Fruit fly (Drosophila melanogaster) whole organism, embryonic: Measurements from ENCODE around the gene Hs6st.

Experiments used
- Atf6 ChIP-seq: fragments of 200-800 bp; sonication (Bioruptor generic); IDR thresholded peaks from 2 replicates; pipeline ENCODE4 v1.3.6; 2022; ENCODE audit warnings: missing biosample characterization, missing genetic modification characterization
- CG10147 ChIP-seq: fragments of 200-800 bp; sonication (Bioruptor generic); optimal IDR thresholded peaks from 2 replicates; lab custom pipeline; 2019; ENCODE audit warnings: missing biosample characterization, mild to moderate bottlenecking, missing genetic modification characterization, moderate library complexity
- CG10366 ChIP-seq: fragments of 200-800 bp; sonication (Bioruptor generic); IDR thresholded peaks from 2 replicates; pipeline ENCODE4 v1.3.6; 2022; ENCODE audit warnings: missing biosample characterization, missing genetic modification characterization
- CG11085 ChIP-seq: fragments of 200-800 bp; sonication (Bioruptor generic); IDR thresholded peaks from 2 replicates; pipeline ENCODE4 v1.3.6; 2022; ENCODE audit warnings: missing biosample characterization, missing genetic modification characterization
- CG11456 ChIP-seq: fragments of 200-800 bp; sonication (Bioruptor generic); IDR thresholded peaks from 3 replicates; pipeline ENCODE4 v1.3.6; 2022; ENCODE audit warnings: missing biosample characterization, missing genetic modification characterization
- CG11504 ChIP-seq: fragments of 200-800 bp; sonication (Bioruptor generic); optimal IDR thresholded peaks from 3 replicates; lab custom pipeline; 2019; ENCODE audit warnings: missing biosample characterization, mild to moderate bottlenecking, missing genetic modification characterization, moderate library complexity
- CG12744 ChIP-seq: fragments of 200-800 bp; sonication (Bioruptor generic); optimal IDR thresholded peaks from 2 replicates; lab custom pipeline; 2016; ENCODE audit warnings: missing biosample characterization, missing genetic modification characterization
- CG12942 ChIP-seq: fragments of 200-800 bp; sonication (Bioruptor generic); optimal IDR thresholded peaks from 3 replicates; lab custom pipeline; 2016; ENCODE audit warnings: missing biosample characterization, missing genetic modification characterization
- CG13287 ChIP-seq: fragments of 200-800 bp; sonication (Bioruptor generic); IDR thresholded peaks from 2 replicates; pipeline ENCODE4 v1.3.6; 2022; ENCODE audit warnings: missing biosample characterization, missing genetic modification characterization; ENCODE audit not compliant: partially characterized antibody
- CG13424 ChIP-seq: fragments of 200-800 bp; sonication (Bioruptor generic); optimal IDR thresholded peaks from 2 replicates; lab custom pipeline; 2019; ENCODE audit warnings: missing biosample characterization, mild to moderate bottlenecking, missing genetic modification characterization, moderate library complexity
- CG15269 ChIP-seq: fragments of 200-800 bp; sonication (Bioruptor generic); optimal IDR thresholded peaks from 2 replicates; lab custom pipeline; 2018; ENCODE audit warnings: missing biosample characterization, mild to moderate bottlenecking, missing genetic modification characterization, moderate library complexity
- CG1647 ChIP-seq: fragments of 200-800 bp; sonication (Bioruptor generic); optimal IDR thresholded peaks from 3 replicates; lab custom pipeline; 2016; ENCODE audit warnings: missing biosample characterization, missing genetic modification characterization
- CG18011 ChIP-seq: fragments of 200-800 bp; sonication (Bioruptor generic); optimal IDR thresholded peaks from 2 replicates; lab custom pipeline; 2017; ENCODE audit warnings: missing biosample characterization, missing genetic modification characterization, mild to moderate bottlenecking, moderate library complexity, missing genotype
- CG30403 ChIP-seq: fragments of 200-800 bp; sonication (Bioruptor generic); optimal IDR thresholded peaks from 3 replicates; lab custom pipeline; 2016; ENCODE audit warnings: missing biosample characterization, missing genetic modification characterization
- CG31388 ChIP-seq: fragments of 200-800 bp; sonication (Bioruptor generic); optimal IDR thresholded peaks from 2 replicates; lab custom pipeline; 2016; ENCODE audit warnings: missing biosample characterization, missing genetic modification characterization
- CG4707 ChIP-seq: fragments of 200-800 bp; sonication (Bioruptor generic); optimal IDR thresholded peaks from 2 replicates; lab custom pipeline; 2018; ENCODE audit warnings: missing biosample characterization, mild to moderate bottlenecking, missing genetic modification characterization, moderate library complexity
- CG6654 ChIP-seq: fragments of 200-800 bp; sonication (Bioruptor generic); optimal IDR thresholded peaks from 2 replicates; lab custom pipeline; 2017; ENCODE audit warnings: missing biosample characterization, mild to moderate bottlenecking, missing genetic modification characterization
- CG6791 ChIP-seq: fragments of 200-800 bp; sonication (Bioruptor generic); IDR thresholded peaks from 3 replicates; pipeline ENCODE4 v1.3.6; 2022; ENCODE audit warnings: missing biosample characterization, missing genetic modification characterization; ENCODE audit not compliant: partially characterized antibody
- CG8478 ChIP-seq: fragments of >200 bp; optimal IDR thresholded peaks from 2 replicates; lab custom pipeline; 2018
- CG9727 ChIP-seq: fragments of 200-800 bp; sonication (Bioruptor generic); optimal IDR thresholded peaks from 3 replicates; lab custom pipeline; 2017; ENCODE audit warnings: missing biosample characterization, mild to moderate bottlenecking, missing genetic modification characterization
- CkIIα-i1 ChIP-seq: fragments of 200-800 bp; sonication (Bioruptor generic); IDR thresholded peaks from 2 replicates; pipeline ENCODE4 v1.3.6; 2022; ENCODE audit warnings: missing biosample characterization, missing genetic modification characterization
- CrebB ChIP-seq: fragments of 200-800 bp; sonication (Bioruptor generic); optimal IDR thresholded peaks from 3 replicates; lab custom pipeline; 2018; ENCODE audit warnings: missing biosample characterization, mild to moderate bottlenecking, missing genetic modification characterization
- Doc3 ChIP-seq: fragments of 200-800 bp; sonication (Bioruptor generic); IDR thresholded peaks from 3 replicates; pipeline ENCODE4 v1.3.6; 2022; ENCODE audit warnings: missing biosample characterization, missing genetic modification characterization; ENCODE audit not compliant: partially characterized antibody
- Dp ChIP-seq: fragments of 200-800 bp; sonication (Bioruptor generic); optimal IDR thresholded peaks from 2 replicates; lab custom pipeline; 2018; ENCODE audit warnings: missing biosample characterization, mild to moderate bottlenecking, missing genetic modification characterization, moderate library complexity
- Gsc ChIP-seq: fragments of 200-800 bp; sonication (Bioruptor generic); IDR thresholded peaks from 2 replicates; pipeline ENCODE4 v1.3.6; 2022; ENCODE audit warnings: missing biosample characterization, missing genetic modification characterization
- HmgD ChIP-seq: fragments of 200-800 bp; sonication (Bioruptor generic); optimal IDR thresholded peaks from 3 replicates; lab custom pipeline; 2016; ENCODE audit warnings: missing biosample characterization, missing genetic modification characterization
- Hr78 ChIP-seq, 2 experiments: fragments of 200-800 bp in 1 of 2; fragments of >200 bp in 1 of 2; sonication (Bioruptor generic) in 1 of 2; optimal IDR thresholded peaks; 2 replicates each; lab custom pipeline; 2017 to 2019; ENCODE audit warnings: missing biosample characterization in 2 of 2, missing genetic modification characterization in 2 of 2, mild to moderate bottlenecking in 1 of 2, moderate library complexity in 1 of 2
- Jarid2 ChIP-seq: fragments of 200-800 bp; sonication (Bioruptor generic); optimal IDR thresholded peaks from 3 replicates; lab custom pipeline; 2017; ENCODE audit warnings: mild to moderate bottlenecking, missing biosample characterization, missing genetic modification reagents, missing genetic modification characterization
- Mrtf ChIP-seq: fragments of 200-800 bp; sonication (Bioruptor generic); IDR thresholded peaks from 3 replicates; pipeline ENCODE4 v1.3.6; 2022; ENCODE audit warnings: missing biosample characterization, missing genetic modification characterization
- NFAT ChIP-seq: fragments of 200-800 bp; sonication (Bioruptor generic); IDR thresholded peaks from 2 replicates; pipeline ENCODE4 v1.3.6; 2022; ENCODE audit warnings: missing biosample characterization, missing genetic modification characterization
- Pdp1 ChIP-seq, 2 experiments: fragments of 200-800 bp; sonication (Bioruptor generic); optimal IDR thresholded peaks; 3 replicates each; lab custom pipeline; 2016; ENCODE audit warnings: missing biosample characterization in 2 of 2, missing genetic modification characterization in 2 of 2, mild to moderate bottlenecking in 1 of 2, moderate library complexity in 1 of 2
- Vsx1 ChIP-seq: fragments of 200-800 bp; sonication (Bioruptor generic); optimal IDR thresholded peaks from 2 replicates; lab custom pipeline; 2017; ENCODE audit warnings: missing biosample characterization, mild to moderate bottlenecking, missing genetic modification characterization, missing genetic modification reagents
- abd-A ChIP-seq: fragments of 200-800 bp; sonication (Bioruptor generic); optimal IDR thresholded peaks from 3 replicates; lab custom pipeline; 2019; ENCODE audit warnings: missing biosample characterization, mild to moderate bottlenecking, missing genetic modification characterization, moderate library complexity
- dati ChIP-seq: fragments of 200-800 bp; sonication (Bioruptor generic); IDR thresholded peaks from 2 replicates; pipeline ENCODE4 v1.3.6; 2022; ENCODE audit warnings: missing biosample characterization, missing genetic modification characterization
- emc ChIP-seq: fragments of 200-800 bp; sonication (Bioruptor generic); optimal IDR thresholded peaks from 2 replicates; lab custom pipeline; 2016; ENCODE audit warnings: missing biosample characterization, missing genetic modification characterization
- ewg ChIP-seq: fragments of 200-800 bp; sonication (Bioruptor generic); optimal IDR thresholded peaks from 3 replicates; lab custom pipeline; 2017; ENCODE audit warnings: mild to moderate bottlenecking, missing biosample characterization, missing genetic modification reagents, missing genetic modification characterization
- fd3F ChIP-seq: fragments of 200-800 bp; sonication (Bioruptor generic); optimal IDR thresholded peaks from 2 replicates; lab custom pipeline; 2018; ENCODE audit warnings: missing biosample characterization, mild to moderate bottlenecking, missing genetic modification characterization, moderate library complexity
- fru ChIP-seq: fragments of >200 bp; optimal IDR thresholded peaks from 2 replicates; lab custom pipeline; 2017
- gfzf ChIP-seq: fragments of 200-800 bp; sonication (Bioruptor generic); optimal IDR thresholded peaks from 2 replicates; lab custom pipeline; 2016; ENCODE audit warnings: missing biosample characterization, mild to moderate bottlenecking, missing genetic modification characterization, moderate library complexity
- grau ChIP-seq: fragments of 200-800 bp; optimal IDR thresholded peaks from 3 replicates; lab custom pipeline; 2019; ENCODE audit warnings: missing biosample characterization, mild to moderate bottlenecking, missing genetic modification characterization, moderate library complexity
- mld ChIP-seq: fragments of 200-800 bp; sonication (Bioruptor generic); IDR thresholded peaks from 3 replicates; pipeline ENCODE4 v1.3.6; 2022; ENCODE audit warnings: missing biosample characterization, missing genetic modification characterization; ENCODE audit not compliant: partially characterized antibody
- nau ChIP-seq: fragments of 200-800 bp; sonication (Bioruptor generic); optimal IDR thresholded peaks from 3 replicates; lab custom pipeline; 2017; ENCODE audit warnings: missing biosample characterization, mild to moderate bottlenecking, missing genetic modification characterization, missing genetic modification reagents
- onecut ChIP-seq: fragments of 200-800 bp; sonication (Bioruptor generic); IDR thresholded peaks from 2 replicates; pipeline ENCODE4 v1.3.6; 2022; ENCODE audit warnings: missing biosample characterization, missing genetic modification characterization
- org-1 ChIP-seq: fragments of 200-800 bp; sonication (Bioruptor generic); optimal IDR thresholded peaks from 2 replicates; lab custom pipeline; 2017; ENCODE audit warnings: missing biosample characterization, missing genetic modification characterization
- pum ChIP-seq: fragments of 200-800 bp; sonication (Bioruptor generic); optimal IDR thresholded peaks from 2 replicates; lab custom pipeline; 2016; ENCODE audit warnings: missing biosample characterization, missing genetic modification characterization
- salm ChIP-seq: fragments of 200-800 bp; sonication (Bioruptor generic); optimal IDR thresholded peaks from 2 replicates; lab custom pipeline; 2018; ENCODE audit warnings: missing biosample characterization, mild to moderate bottlenecking, missing genetic modification characterization
- slou ChIP-seq: fragments of 200-800 bp; sonication (Bioruptor generic); optimal IDR thresholded peaks from 3 replicates; lab custom pipeline; 2016; ENCODE audit warnings: missing biosample characterization, missing genetic modification characterization
- unc-4 ChIP-seq: fragments of 200-800 bp; sonication (Bioruptor generic); IDR thresholded peaks from 2 replicates; pipeline ENCODE4 v1.3.6; 2022; ENCODE audit warnings: missing biosample characterization, missing genetic modification characterization; ENCODE audit not compliant: partially characterized antibody
- z ChIP-seq: fragments of 200-800 bp; sonication (Bioruptor generic); IDR thresholded peaks from 3 replicates; pipeline ENCODE4 v1.3.6; 2022; ENCODE audit warnings: missing biosample characterization, missing genetic modification characterization
- zen ChIP-seq: fragments of 200-800 bp; sonication (Bioruptor generic); optimal IDR thresholded peaks from 3 replicates; lab custom pipeline; 2018; ENCODE audit warnings: missing biosample characterization, mild to moderate bottlenecking, missing genetic modification characterization, moderate library complexity

Gene Hs6st

DNA sequence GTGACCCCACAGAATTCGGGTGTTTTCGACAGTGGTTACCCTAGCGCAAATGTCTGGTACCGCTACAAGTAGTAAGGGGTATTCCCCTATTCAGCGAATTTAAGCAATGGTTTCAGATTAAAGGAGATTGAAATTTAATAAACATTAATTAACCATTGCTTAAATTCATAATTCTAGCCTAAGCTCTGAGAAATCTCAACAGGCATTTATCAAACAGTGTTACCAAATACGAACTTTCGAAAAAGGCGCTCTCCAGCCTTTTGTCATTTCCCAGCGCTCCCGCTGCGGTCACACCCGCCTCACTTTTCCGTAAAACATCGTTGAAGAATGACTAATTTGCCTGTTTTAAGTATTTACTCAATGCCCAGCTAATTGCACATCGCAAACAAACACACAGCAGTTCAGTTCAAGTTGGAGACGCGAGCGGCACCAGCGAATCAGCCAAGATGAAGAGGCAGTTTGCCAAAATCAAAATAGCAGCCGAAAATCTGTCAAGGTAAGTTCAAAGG, 103.4 kb downstream of the Hs6st start, which contains the start of the genes Surf6 and RhoGAP92B (continued):
- TF ChIP-seq Pdp1 (GFP tag; optimal IDR thresholded peaks at IDR 0.05; lab: Kevin White, UChicago) (peak; percentile 45 to 61), abd-A (tag; lab: Kevin White, UChicago) (peak; percentile 11), CG9727 (GFP tag; lab: Kevin White, UChicago) (peak; percentile 68), org-1 (GFP tag; lab: Kevin White, UChicago) (peak; percentile 39), CG12942 (GFP tag; lab: Kevin White, UChicago) (peak; percentile 49), Mrtf (no peak), CG10366 (GFP tag; lab: Robert Waterston, UW) (0 out of 2 replicates have a peak, but pooled peaks have one; percentile 24), zen (tag; lab: Kevin White, UChicago) (peak; percentile 53), emc (no peak), NFAT (GFP tag; lab: Robert Waterston, UW) (peak; percentile 31; the same call in 1 of the 2 replicates), CG11085 (GFP tag; lab: Robert Waterston, UW) (no peak), Gsc (GFP tag; lab: Robert Waterston, UW) (no peak), unc-4 (GFP tag; lab: Robert Waterston, UW) (peak; percentile 45; the same call in 1 of the 2 replicates), slou (no peak), CG6791 (GFP tag; lab: Robert Waterston, UW) (0 out of 3 replicates have a peak, but pooled peaks have one; percentile 43), CG30403 (GFP tag; lab: Kevin White, UChicago) (peak; percentile 43), CG6654 (GFP tag; lab: Kevin White, UChicago) (no peak), CG11456 (GFP tag; lab: Robert Waterston, UW) (no peak), CG8478 (lab: Kevin White, UChicago) (no peak), HmgD (GFP tag; lab: Kevin White, UChicago) (peak; percentile 74), CG1647 (GFP tag; lab: Kevin White, UChicago) (peak; percentile 35), nau (GFP tag; lab: Kevin White, UChicago) (peak; percentile 77), grau (tag; lab: Kevin White, UChicago) (peak; percentile 64), CrebB (tag; lab: Kevin White, UChicago) (no peak), salm (peak; percentile 41), Hr78 (GFP tag; optimal IDR thresholded peaks at IDR 0.05; lab: Kevin White, UChicago) (peak in 1 of 2 experiments; percentile 98), Jarid2 (GFP tag; lab: Kevin White, UChicago) (peak; percentile 53), CG18011 (peak; percentile 28), fd3F (GFP tag; lab: Kevin White, UChicago) (peak; percentile 33), CG12744 (GFP tag; lab: Kevin White, UChicago) (peak; percentile 19), gfzf (GFP tag; lab: Kevin White, UChicago) (peak; percentile 96), CG11504 (peak; percentile 69), Doc3 (GFP tag; lab: Robert Waterston, UW) (no peak), pum (peak; percentile 45), CG13424 (tag; lab: Kevin White, UChicago) (peak; percentile 61), Vsx1 (peak; percentile 70), onecut (GFP tag; lab: Robert Waterston, UW) (no peak), CG13287 (peak; percentile 78), CG4707 (no peak), CkIIα-i1 (GFP tag; lab: Robert Waterston, UW) (no peak), CG31388 (GFP tag; lab: Kevin White, UChicago) (no peak), z (GFP tag; lab: Robert Waterston, UW) (no peak), fru (no peak), Atf6 (GFP tag; lab: Robert Waterston, UW) (peak; percentile 63; the same call in 1 of the 2 replicates), CG10147 (GFP tag; lab: Kevin White, UChicago) (peak; percentile 38), CG15269 (tag; lab: Kevin White, UChicago) (peak; percentile 45), ewg (peak; percentile 40), Dp (GFP tag; lab: Kevin White, UChicago) (peak; percentile 75), dati (GFP tag; lab: Robert Waterston, UW) (no peak), mld (GFP tag; lab: Robert Waterston, UW) (no peak)
